Worm (Caenorhabditis elegans) whole organism, young adult: ENCODE data around the gene srx-43.

ENCODE experiments used
- C06A6.2 ChIP-seq: fragments of 200-800 bp; sonication (Bioruptor generic); conservative IDR thresholded peaks from 2 replicates; pipeline ENCODE4 v1.3.6; 2022; ENCODE audit warnings: missing genetic modification characterization, missing compliant biosample characterization
- dpl-1 ChIP-seq: fragments of 150-350 bp; optimal IDR thresholded peaks from 2 replicates; lab custom pipeline; 2014; ENCODE audit warnings: missing biosample characterization, missing genetic modification reagents, missing genetic modification characterization
- hlh-12 ChIP-seq: sonication (generic microtip); optimal IDR thresholded peaks from 2 replicates; lab custom pipeline; 2016; ENCODE audit warnings: missing genetic modification characterization, missing compliant biosample characterization
- snpc-1.1 ChIP-seq: sonication (generic microtip); optimal IDR thresholded peaks from 2 replicates; lab custom pipeline; 2017; ENCODE audit warnings: missing genetic modification characterization, mild to moderate bottlenecking, missing compliant biosample characterization, antibody characterized with exemption, moderate library complexity, missing genotype, missing genetic modification reagents; ENCODE audit not compliant: insufficient read depth
- tbp1 ChIP-seq: fragments of 200-800 bp; sonication (Bioruptor generic); optimal IDR thresholded peaks from 2 replicates; lab custom pipeline; 2018; ENCODE audit warnings: mild to moderate bottlenecking, missing genetic modification characterization, missing compliant biosample characterization
- ztf-26 ChIP-seq: sonication (generic microtip); optimal IDR thresholded peaks from 2 replicates; lab custom pipeline; 2017; ENCODE audit warnings: missing genetic modification characterization, missing compliant biosample characterization

- TF ChIP-seq hlh-12 (tag; lab: Kevin White, UChicago): no peak
- no peak for TF ChIP-seq dpl-1 (GFP tag; lab: Kevin White, UChicago)
- TF ChIP-seq snpc-1.1 (tag; lab: Kevin White, UChicago): no peak
- TF ChIP-seq C06A6.2: no peak
- no peak for TF ChIP-seq ztf-26 (tag; lab: Kevin White, UChicago)
- TF ChIP-seq tbp1: no peak
Measured at ce11 chrV:16049177-16049576, 31.4 kb downstream of the srx-43 start, which contains the start of gene best-12.
